Worm (Caenorhabditis elegans) whole organism, L3 larva: Measurements from ENCODE around the gene T19C4.1.

Experiments
- R02D3.7 ChIP-seq: fragments of 150-350 bp; optimal IDR thresholded peaks from 2 replicates; lab custom pipeline; 2014; ENCODE audit warnings: missing biosample characterization, missing genetic modification characterization
- ZK546.5 ChIP-seq: sonication (generic microtip); optimal IDR thresholded peaks from 2 replicates; lab custom pipeline; 2017; ENCODE audit warnings: missing biosample characterization, missing genetic modification characterization
- aly-2 ChIP-seq: fragments of 150-350 bp; optimal IDR thresholded peaks from 2 replicates; lab custom pipeline; 2014; ENCODE audit warnings: missing biosample characterization, missing genetic modification characterization
- ama-1 ChIP-seq: fragments of 150-350 bp; optimal IDR thresholded peaks from 2 replicates; lab custom pipeline; 2018
- ceh-16 ChIP-seq: sonication (generic microtip); optimal IDR thresholded peaks from 2 replicates; lab custom pipeline; 2017; ENCODE audit warnings: missing biosample characterization, missing genetic modification characterization
- ceh-28 ChIP-seq: fragments of 150-350 bp; optimal IDR thresholded peaks from 2 replicates; lab custom pipeline; 2014; ENCODE audit warnings: missing biosample characterization, missing genetic modification reagents, missing genetic modification characterization
- ceh-82 ChIP-seq: fragments of 150-350 bp; optimal IDR thresholded peaks from 2 replicates; lab custom pipeline; 2014; ENCODE audit warnings: missing biosample characterization, missing genetic modification characterization
- ceh-9 ChIP-seq: sonication (generic microtip); optimal IDR thresholded peaks from 2 replicates; lab custom pipeline; 2018; ENCODE audit warnings: missing biosample characterization, missing genetic modification characterization
- daf-12 ChIP-seq: fragments of 150-350 bp; optimal IDR thresholded peaks from 2 replicates; lab custom pipeline; 2014; ENCODE audit warnings: missing biosample characterization, missing genetic modification reagents, missing genetic modification characterization
- egl-27 ChIP-seq: sonication (generic microtip); optimal IDR thresholded peaks from 4 replicates; lab custom pipeline; 2017; ENCODE audit warnings: missing biosample characterization, missing genetic modification reagents, missing genetic modification characterization
- egl-5 ChIP-seq: fragments of 150-350 bp; optimal IDR thresholded peaks from 2 replicates; lab custom pipeline; 2017; ENCODE audit warnings: missing biosample characterization, missing genetic modification reagents, missing genetic modification characterization, inconsistent platforms
- elt-1 ChIP-seq: fragments of 150-350 bp; optimal IDR thresholded peaks from 2 replicates; lab custom pipeline; 2014; ENCODE audit warnings: missing biosample characterization, missing genetic modification characterization
- elt-2 ChIP-seq: sonication (generic microtip); optimal IDR thresholded peaks from 2 replicates; lab custom pipeline; 2016; ENCODE audit warnings: missing genetic modification reagents, mild to moderate bottlenecking, missing genetic modification characterization, missing compliant biosample characterization
- fkh-2 ChIP-seq: fragments of 150-350 bp; optimal IDR thresholded peaks from 2 replicates; lab custom pipeline; 2014; ENCODE audit warnings: missing biosample characterization, missing genetic modification reagents, missing genetic modification characterization
- hmg-11 ChIP-seq: sonication (generic microtip); optimal IDR thresholded peaks from 2 replicates; lab custom pipeline; 2016; ENCODE audit warnings: missing genetic modification characterization, missing compliant biosample characterization
- jun-1 ChIP-seq: fragments of 150-350 bp; optimal IDR thresholded peaks from 2 replicates; lab custom pipeline; 2014; ENCODE audit warnings: missing biosample characterization, missing genetic modification reagents, missing genetic modification characterization
- lin-15B ChIP-seq: fragments of 150-350 bp; optimal IDR thresholded peaks from 2 replicates; lab custom pipeline; 2014; ENCODE audit warnings: missing biosample characterization, missing genetic modification characterization
- lin-39 ChIP-seq: fragments of 150-350 bp; optimal IDR thresholded peaks from 2 replicates; lab custom pipeline; 2018; ENCODE audit warnings: missing biosample characterization, missing genetic modification reagents, missing genetic modification characterization
- lsy-12 ChIP-seq: sonication (generic microtip); optimal IDR thresholded peaks from 2 replicates; lab custom pipeline; 2016; ENCODE audit warnings: mild to moderate bottlenecking, missing genetic modification characterization, missing compliant biosample characterization
- mml-1 ChIP-seq: fragments of 150-350 bp; sonication (generic microtip); optimal IDR thresholded peaks from 3 replicates; lab custom pipeline; 2014; ENCODE audit warnings: missing biosample characterization, missing genetic modification characterization
- nfya-1 ChIP-seq: sonication (generic microtip); optimal IDR thresholded peaks from 2 replicates; lab custom pipeline; 2017; ENCODE audit warnings: missing genetic modification characterization, mild to moderate bottlenecking, missing compliant biosample characterization, antibody characterized with exemption, moderate library complexity; ENCODE audit not compliant: insufficient read depth
- nhr-12 ChIP-seq: fragments of 150-350 bp; optimal IDR thresholded peaks from 2 replicates; lab custom pipeline; 2014; ENCODE audit warnings: missing biosample characterization, missing genetic modification characterization
- nhr-23 ChIP-seq: fragments of 150-350 bp; optimal IDR thresholded peaks from 2 replicates; lab custom pipeline; 2014; ENCODE audit warnings: missing biosample characterization, missing genetic modification reagents, missing genetic modification characterization
- nhr-25 ChIP-seq: sonication (generic microtip); optimal IDR thresholded peaks from 2 replicates; lab custom pipeline; 2017; ENCODE audit warnings: missing biosample characterization, missing genetic modification characterization
- nhr-43 ChIP-seq: sonication (generic microtip); optimal IDR thresholded peaks from 2 replicates; lab custom pipeline; 2016; ENCODE audit warnings: mild to moderate bottlenecking, missing genetic modification characterization, missing compliant biosample characterization; ENCODE audit not compliant: poor library complexity, severe bottlenecking
- nhr-67 ChIP-seq: fragments of 150-350 bp; optimal IDR thresholded peaks from 2 replicates; lab custom pipeline; 2014; ENCODE audit warnings: missing biosample characterization, missing genetic modification characterization
- nhr-76 ChIP-seq: fragments of 150-350 bp; sonication (generic microtip); optimal IDR thresholded peaks from 5 replicates; lab custom pipeline; 2014; ENCODE audit warnings: missing biosample characterization, missing genetic modification characterization
- nhr-77 ChIP-seq: fragments of 150-350 bp; optimal IDR thresholded peaks from 2 replicates; lab custom pipeline; 2014; ENCODE audit warnings: missing biosample characterization, missing genetic modification characterization
- pha-4 ChIP-seq: fragments of 150-350 bp; optimal IDR thresholded peaks from 2 replicates; lab custom pipeline; 2014; ENCODE audit warnings: missing biosample characterization, missing genetic modification reagents, missing genetic modification characterization
- pqm-1 ChIP-seq: fragments of 150-350 bp; optimal IDR thresholded peaks from 2 replicates; lab custom pipeline; 2017; ENCODE audit warnings: missing biosample characterization, missing genetic modification characterization, inconsistent platforms
- snpc-4 ChIP-seq: fragments of 150-350 bp; optimal IDR thresholded peaks from 2 replicates; lab custom pipeline; 2014; ENCODE audit warnings: missing biosample characterization, missing genetic modification characterization
- tbx-2 ChIP-seq: sonication (generic microtip); optimal IDR thresholded peaks from 2 replicates; lab custom pipeline; 2016; ENCODE audit warnings: mild to moderate bottlenecking, missing genetic modification characterization, missing compliant biosample characterization
- zag-1 ChIP-seq: fragments of 150-350 bp; optimal IDR thresholded peaks from 2 replicates; lab custom pipeline; 2014; ENCODE audit warnings: missing biosample characterization, missing genetic modification characterization
- ztf-11 ChIP-seq: fragments of 150-350 bp; optimal IDR thresholded peaks from 2 replicates; lab custom pipeline; 2014; ENCODE audit warnings: missing biosample characterization, missing genetic modification characterization
- ztf-4 ChIP-seq: fragments of 150-350 bp; optimal IDR thresholded peaks from 2 replicates; lab custom pipeline; 2014; ENCODE audit warnings: missing biosample characterization, missing genetic modification characterization

The T19C4.1 gene

ce11 chrV:11122466-11122865, 27.0 kb upstream of the T19C4.1 start, which contains the start of gene mboa-2:
Gene mboa-2 (minus strand): TSS chrV:11122493.
- TF ChIP-seq ama-1 (lab: Kevin White, UChicago), result peak; percentile 11
- no peak for TF ChIP-seq ztf-4
- TF ChIP-seq ZK546.5 (tag; lab: Kevin White, UChicago), result no peak
- TF ChIP-seq egl-27 (tag; lab: Kevin White, UChicago), result no peak
- no peak for TF ChIP-seq nhr-67 (tag; lab: Kevin White, UChicago)
- TF ChIP-seq nfya-1 (tag; lab: Kevin White, UChicago), result peak; percentile 10
- no peak for TF ChIP-seq ceh-9 (tag; lab: Kevin White, UChicago)
- no peak for TF ChIP-seq lin-15B (tag; lab: Kevin White, UChicago)
- TF ChIP-seq nhr-76 (tag; lab: Kevin White, UChicago), result no peak
- peak; percentile 15 for TF ChIP-seq pqm-1 (tag; lab: Kevin White, UChicago)
- TF ChIP-seq lsy-12 (tag; lab: Kevin White, UChicago), result no peak
- no peak for TF ChIP-seq zag-1 (tag; lab: Kevin White, UChicago)
- TF ChIP-seq nhr-25 (tag; lab: Kevin White, UChicago), result peak; percentile 54
- TF ChIP-seq ceh-28 (tag; lab: Kevin White, UChicago), result peak; percentile 1
- peak; percentile 42 for TF ChIP-seq elt-1
- no peak for TF ChIP-seq fkh-2 (tag; lab: Kevin White, UChicago)
- no peak for TF ChIP-seq mml-1
- TF ChIP-seq nhr-12 (tag; lab: Kevin White, UChicago), result no peak
- TF ChIP-seq lin-39 (tag; lab: Kevin White, UChicago), result no peak
- no peak for TF ChIP-seq nhr-77 (tag; lab: Kevin White, UChicago)
- peak; percentile 22 for TF ChIP-seq ceh-82 (tag; lab: Kevin White, UChicago)
- TF ChIP-seq nhr-43 (tag; lab: Kevin White, UChicago), result peak; percentile 49
- no peak for TF ChIP-seq ztf-11 (tag; lab: Kevin White, UChicago)
- TF ChIP-seq elt-2 (tag; lab: Kevin White, UChicago), result peak; percentile 60

DNA sequence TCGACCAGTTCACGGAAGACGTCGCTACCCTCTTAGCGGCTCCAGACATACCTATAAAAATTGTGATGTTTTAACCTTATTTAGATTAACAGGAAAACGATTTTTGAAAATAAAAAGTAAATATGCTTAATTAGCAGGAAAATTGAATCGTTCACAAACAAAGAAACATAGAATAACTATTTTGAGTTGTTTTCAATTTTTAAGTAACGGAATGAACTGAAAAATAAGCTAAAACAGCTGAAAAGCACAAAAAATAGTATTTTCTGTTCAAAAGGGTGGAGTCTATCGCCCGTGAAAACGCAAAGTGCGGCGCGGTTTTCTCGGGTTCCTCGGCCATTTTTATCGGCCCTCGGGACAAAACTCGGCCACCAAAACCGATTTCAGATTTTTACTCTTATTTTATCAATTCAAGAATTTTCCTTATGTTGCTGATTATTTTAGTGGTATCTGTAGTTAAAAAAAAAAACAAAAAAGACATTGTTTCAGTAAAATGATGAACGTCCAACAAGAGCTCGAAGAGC, 25.6 kb upstream of the T19C4.1 start, which contains the start of the genes atp-5 and lmtr-3:
Gene atp-5 (minus strand): TSS at position 51 of the 521 bp plus-strand sequence.
Gene lmtr-3 (plus strand): TSS at position 370 of the 521 bp plus-strand sequence.
- TF ChIP-seq nhr-23 (tag; lab: Kevin White, UChicago) (peak; percentile 52), egl-5 (tag; lab: Kevin White, UChicago) (no peak), lin-15B (tag; lab: Kevin White, UChicago) (peak; percentile 85), hmg-11 (tag; lab: Kevin White, UChicago) (peak; percentile 80), lsy-12 (tag; lab: Kevin White, UChicago) (peak; percentile 52), nfya-1 (tag; lab: Kevin White, UChicago) (peak; percentile 74), R02D3.7 (tag; lab: Kevin White, UChicago) (peak; percentile 14), lin-39 (tag; lab: Kevin White, UChicago) (peak; percentile 65), elt-2 (tag; lab: Kevin White, UChicago) (peak; percentile 64), pqm-1 (tag; lab: Kevin White, UChicago) (peak; percentile 42), snpc-4 (tag; lab: Kevin White, UChicago) (peak; percentile 81), pha-4 (tag; lab: Kevin White, UChicago) (peak; percentile 81), jun-1 (tag; lab: Kevin White, UChicago) (no peak), nhr-25 (tag; lab: Kevin White, UChicago) (peak; percentile 64), mml-1 (no peak), nhr-43 (tag; lab: Kevin White, UChicago) (peak; percentile 91)

ce11 chrV:11124922-11125321, 24.6 kb upstream of the T19C4.1 start, which contains the start of gene C06H2.2:
Gene C06H2.2 (plus strand): TSS chrV:11125222.
- TF ChIP-seq tbx-2 (tag; lab: Kevin White, UChicago) (no peak), nhr-77 (tag; lab: Kevin White, UChicago) (no peak), daf-12 (tag; lab: Kevin White, UChicago) (no peak), egl-5 (tag; lab: Kevin White, UChicago) (no peak), elt-2 (tag; lab: Kevin White, UChicago) (no peak), lin-39 (tag; lab: Kevin White, UChicago) (no peak), nhr-23 (tag; lab: Kevin White, UChicago) (no peak), lin-15B (tag; lab: Kevin White, UChicago) (no peak), nhr-43 (tag; lab: Kevin White, UChicago) (no peak), ceh-16 (no peak), ama-1 (lab: Kevin White, UChicago) (no peak), ceh-9 (tag; lab: Kevin White, UChicago) (no peak), egl-27 (tag; lab: Kevin White, UChicago) (no peak), nfya-1 (tag; lab: Kevin White, UChicago) (no peak), pha-4 (tag; lab: Kevin White, UChicago) (no peak), aly-2 (tag; lab: Kevin White, UChicago) (no peak), zag-1 (tag; lab: Kevin White, UChicago) (no peak), R02D3.7 (tag; lab: Kevin White, UChicago) (no peak)
